Fruit fly (Drosophila melanogaster) whole organism, embryonic: Measurements from ENCODE around the gene Nrd1.

Experiments used
- Bdp1 ChIP-seq: fragments of 200-800 bp; sonication (Bioruptor generic); optimal IDR thresholded peaks from 3 replicates; lab custom pipeline; 2016; ENCODE audit warnings: missing biosample characterization, missing genetic modification characterization
- Blimp-1 ChIP-seq: fragments of 200-800 bp; sonication (Bioruptor generic); optimal IDR thresholded peaks from 3 replicates; lab custom pipeline; 2018; ENCODE audit warnings: missing biosample characterization, missing genetic modification characterization, mild to moderate bottlenecking, moderate library complexity, missing genetic modification reagents
- BtbVII ChIP-seq: fragments of 200-800 bp; sonication (Bioruptor generic); optimal IDR thresholded peaks from 3 replicates; lab custom pipeline; 2017; ENCODE audit warnings: missing biosample characterization, mild to moderate bottlenecking, missing genetic modification characterization
- CG10565 ChIP-seq: fragments of 200-800 bp; sonication (Bioruptor generic); optimal IDR thresholded peaks from 3 replicates; lab custom pipeline; 2016; ENCODE audit warnings: missing biosample characterization, mild to moderate bottlenecking, missing genetic modification characterization
- CG11093 ChIP-seq: fragments of 200-800 bp; sonication (Bioruptor generic); IDR thresholded peaks from 3 replicates; pipeline ENCODE4 v1.3.6; 2022; ENCODE audit warnings: missing biosample characterization, missing genetic modification characterization
- CG11247 ChIP-seq: fragments of 200-800 bp; sonication (Bioruptor generic); IDR thresholded peaks from 2 replicates; pipeline ENCODE4 v1.3.6; 2022; ENCODE audit warnings: missing biosample characterization, missing genetic modification characterization
- CG13894 ChIP-seq: fragments of 200-800 bp; sonication (Bioruptor generic); optimal IDR thresholded peaks from 3 replicates; lab custom pipeline; 2018; ENCODE audit warnings: missing biosample characterization, mild to moderate bottlenecking, missing genetic modification characterization, moderate library complexity
- CG15514 ChIP-seq: fragments of 200-800 bp; sonication (Bioruptor generic); optimal IDR thresholded peaks from 3 replicates; lab custom pipeline; 2017; ENCODE audit warnings: missing biosample characterization, missing genetic modification characterization, mild to moderate bottlenecking, moderate library complexity, missing genetic modification reagents
- CG17328 ChIP-seq: fragments of 200-800 bp; sonication (Bioruptor generic); IDR thresholded peaks from 2 replicates; pipeline ENCODE4 v1.3.6; 2022; ENCODE audit warnings: missing biosample characterization, missing genetic modification characterization
- CG18764 ChIP-seq: fragments of 200-800 bp; sonication (Bioruptor generic); optimal IDR thresholded peaks from 3 replicates; lab custom pipeline; 2016; ENCODE audit warnings: missing biosample characterization, missing genetic modification characterization
- CG2199 ChIP-seq: fragments of 200-800 bp; sonication (Bioruptor generic); IDR thresholded peaks from 3 replicates; pipeline ENCODE4 v1.3.6; 2022; ENCODE audit warnings: missing biosample characterization, missing genetic modification characterization
- CG31224 ChIP-seq: fragments of 200-800 bp; sonication (Bioruptor generic); IDR thresholded peaks from 2 replicates; pipeline ENCODE4 v1.3.6; 2022; ENCODE audit warnings: missing biosample characterization, missing genetic modification characterization
- CG3281 ChIP-seq: fragments of 200-800 bp; sonication (Bioruptor generic); optimal IDR thresholded peaks from 3 replicates; lab custom pipeline; 2017; ENCODE audit warnings: missing biosample characterization, mild to moderate bottlenecking, missing genetic modification characterization
- CG3726 ChIP-seq: fragments of 200-800 bp; sonication (Bioruptor generic); IDR thresholded peaks from 3 replicates; pipeline ENCODE4, ENCODE4 v1.3.6; 2022; ENCODE audit warnings: missing biosample characterization, missing genetic modification characterization
- CG3838 ChIP-seq: fragments of 200-800 bp; sonication (Bioruptor generic); optimal IDR thresholded peaks from 3 replicates; lab custom pipeline; 2016; ENCODE audit warnings: missing biosample characterization, missing genetic modification characterization
- CG43689 ChIP-seq: fragments of 200-800 bp; sonication (Bioruptor generic); IDR thresholded peaks from 2 replicates; pipeline ENCODE4 v1.3.6; 2022; ENCODE audit warnings: missing biosample characterization, missing genetic modification characterization
- CG6254 ChIP-seq: fragments of 200-800 bp; sonication (Bioruptor generic); optimal IDR thresholded peaks from 3 replicates; lab custom pipeline; 2017; ENCODE audit warnings: mild to moderate bottlenecking, missing biosample characterization, missing genetic modification reagents, missing genetic modification characterization
- CG6272 ChIP-seq: fragments of 200-800 bp; sonication (Bioruptor generic); IDR thresholded peaks from 2 replicates; pipeline ENCODE4 v1.3.6; 2022; ENCODE audit warnings: missing biosample characterization, missing genetic modification characterization
- CG7357 ChIP-seq: fragments of 200-800 bp; sonication (Bioruptor generic); IDR thresholded peaks from 3 replicates; pipeline ENCODE4 v1.3.6; 2022; ENCODE audit warnings: missing biosample characterization, missing genetic modification characterization
- CG9437 ChIP-seq: fragments of 200-800 bp; sonication (Bioruptor generic); optimal IDR thresholded peaks from 2 replicates; lab custom pipeline; 2018; ENCODE audit warnings: missing biosample characterization, mild to moderate bottlenecking, missing genetic modification characterization
- CG9932 ChIP-seq: fragments of 200-800 bp; sonication (Bioruptor generic); IDR thresholded peaks from 2 replicates; pipeline ENCODE4 v1.3.6; 2022; ENCODE audit warnings: missing biosample characterization, missing genetic modification characterization
- CrebB ChIP-seq: fragments of 200-800 bp; sonication (Bioruptor generic); optimal IDR thresholded peaks from 3 replicates; lab custom pipeline; 2018; ENCODE audit warnings: missing biosample characterization, mild to moderate bottlenecking, missing genetic modification characterization
- E2f2 ChIP-seq: fragments of 200-800 bp; sonication (Bioruptor generic); IDR thresholded peaks from 2 replicates; pipeline ENCODE4 v1.3.6; 2022; ENCODE audit warnings: missing biosample characterization, missing genetic modification characterization
- Ets97D ChIP-seq: fragments of 200-800 bp; sonication (Bioruptor generic); optimal IDR thresholded peaks from 3 replicates; lab custom pipeline; 2016; ENCODE audit warnings: missing biosample characterization, missing genetic modification characterization
- Fer3 ChIP-seq: fragments of 200-800 bp; sonication (Bioruptor generic); optimal IDR thresholded peaks from 2 replicates; lab custom pipeline; 2018; ENCODE audit warnings: missing biosample characterization, mild to moderate bottlenecking, missing genetic modification characterization, moderate library complexity
- GATAe ChIP-seq: fragments of 200-800 bp; sonication (Bioruptor generic); conservative IDR thresholded peaks from 2 replicates; pipeline ENCODE4 v1.3.6; 2022; ENCODE audit warnings: missing biosample characterization, missing genetic modification characterization
- Gsc ChIP-seq: fragments of 200-800 bp; sonication (Bioruptor generic); IDR thresholded peaks from 2 replicates; pipeline ENCODE4 v1.3.6; 2022; ENCODE audit warnings: missing biosample characterization, missing genetic modification characterization
- Hr39 ChIP-seq: fragments of >200 bp; optimal IDR thresholded peaks from 2 replicates; lab custom pipeline; 2017
- MTF-1 ChIP-seq: fragments of 200-800 bp; sonication (Bioruptor generic); optimal IDR thresholded peaks from 2 replicates; lab custom pipeline; 2018; ENCODE audit warnings: missing biosample characterization, mild to moderate bottlenecking, missing genetic modification characterization, borderline replicate concordance
- Meics ChIP-seq: fragments of 200-800 bp; sonication (Bioruptor generic); optimal IDR thresholded peaks from 2 replicates; lab custom pipeline; 2017; ENCODE audit warnings: missing biosample characterization, mild to moderate bottlenecking, missing genetic modification characterization
- Nf-YC ChIP-seq: fragments of 200-800 bp; optimal IDR thresholded peaks from 3 replicates; lab custom pipeline; 2019; ENCODE audit warnings: missing biosample characterization, mild to moderate bottlenecking, missing genetic modification characterization, moderate library complexity
- NfI ChIP-seq: fragments of 200-800 bp; sonication (Bioruptor generic); optimal IDR thresholded peaks from 3 replicates; lab custom pipeline; 2018; ENCODE audit warnings: missing biosample characterization, mild to moderate bottlenecking, missing genetic modification characterization, moderate library complexity
- Optix ChIP-seq: fragments of 200-800 bp; sonication (Bioruptor generic); IDR thresholded peaks from 3 replicates; pipeline ENCODE4 v1.3.6; 2022; ENCODE audit warnings: missing biosample characterization, missing genetic modification characterization
- Pdp1 ChIP-seq, 2 experiments: fragments of 200-800 bp; sonication (Bioruptor generic); optimal IDR thresholded peaks; 3 replicates each; lab custom pipeline; 2016; ENCODE audit warnings: missing biosample characterization in 2 of 2, missing genetic modification characterization in 2 of 2, mild to moderate bottlenecking in 1 of 2, moderate library complexity in 1 of 2
- Spps ChIP-seq: fragments of 200-800 bp; sonication (Bioruptor generic); optimal IDR thresholded peaks from 2 replicates; lab custom pipeline; 2018; ENCODE audit warnings: missing biosample characterization, mild to moderate bottlenecking, missing genetic modification characterization
- Trl ChIP-seq, 3 experiments: fragments of >200 bp in 2 of 3; fragments of 200-800 bp in 1 of 3; sonication (Bioruptor generic) in 1 of 3; optimal IDR thresholded peaks; 2 replicates in 1 of 3; 3 replicates in 2 of 3; lab custom pipeline; 2016 to 2017; ENCODE audit warnings: missing biosample characterization in 1 of 3, missing genetic modification characterization in 1 of 3
- Vsx1 ChIP-seq: fragments of 200-800 bp; sonication (Bioruptor generic); optimal IDR thresholded peaks from 2 replicates; lab custom pipeline; 2017; ENCODE audit warnings: missing biosample characterization, mild to moderate bottlenecking, missing genetic modification characterization, missing genetic modification reagents
- crol ChIP-seq: fragments of 200-800 bp; sonication (Bioruptor generic); IDR thresholded peaks from 2 replicates; pipeline ENCODE4 v1.3.6; 2022; ENCODE audit warnings: missing biosample characterization, missing genetic modification characterization
- crp ChIP-seq, 2 experiments: fragments of 200-800 bp; sonication (Bioruptor generic); optimal IDR thresholded peaks; 2 replicates in 1 of 2; 3 replicates in 1 of 2; lab custom pipeline; 2017; ENCODE audit warnings: missing biosample characterization in 2 of 2, missing genetic modification characterization in 2 of 2, mild to moderate bottlenecking in 1 of 2, moderate library complexity in 1 of 2
- emc ChIP-seq: fragments of 200-800 bp; sonication (Bioruptor generic); optimal IDR thresholded peaks from 2 replicates; lab custom pipeline; 2016; ENCODE audit warnings: missing biosample characterization, missing genetic modification characterization
- gcm ChIP-seq: fragments of 200-800 bp; sonication (Bioruptor generic); optimal IDR thresholded peaks from 2 replicates; lab custom pipeline; 2019; ENCODE audit warnings: missing biosample characterization, mild to moderate bottlenecking, missing genetic modification characterization, moderate library complexity
- hkb ChIP-seq, 2 experiments: fragments of 200-800 bp in 1 of 2; fragments of >200 bp in 1 of 2; sonication (Bioruptor generic) in 1 of 2; IDR thresholded peaks in 1 of 2; optimal IDR thresholded peaks in 1 of 2; 2 replicates each; pipeline versions ENCODE4 v1.3.6 to Lab custom; 2017 to 2022; ENCODE audit warnings: missing biosample characterization in 1 of 2, missing genetic modification characterization in 1 of 2
- kah ChIP-seq: fragments of 200-800 bp; sonication (Bioruptor generic); optimal IDR thresholded peaks from 2 replicates; lab custom pipeline; 2018; ENCODE audit warnings: missing biosample characterization, mild to moderate bottlenecking, missing genetic modification characterization
- lab ChIP-seq: fragments of 200-800 bp; sonication (Bioruptor generic); optimal IDR thresholded peaks from 3 replicates; lab custom pipeline; 2017; ENCODE audit warnings: missing biosample characterization, missing genetic modification characterization, mild to moderate bottlenecking, moderate library complexity, missing genetic modification reagents
- nmo ChIP-seq: fragments of 200-800 bp; sonication (Bioruptor generic); optimal IDR thresholded peaks from 2 replicates; lab custom pipeline; 2018; ENCODE audit warnings: missing biosample characterization, mild to moderate bottlenecking, missing genetic modification characterization, moderate library complexity
- repo ChIP-seq: fragments of 200-800 bp; sonication (Bioruptor generic); optimal IDR thresholded peaks from 2 replicates; lab custom pipeline; 2016; ENCODE audit warnings: missing biosample characterization, missing genetic modification characterization
- sens ChIP-seq: fragments of 200-800 bp; sonication (Bioruptor generic); peaks from one replicate; lab custom pipeline; 2016; ENCODE audit warnings: missing biosample characterization, missing genetic modification characterization
- sens-2 ChIP-seq: fragments of 200-800 bp; sonication (Bioruptor generic); IDR thresholded peaks from 2 replicates; pipeline ENCODE4 v1.3.6; 2022; ENCODE audit warnings: missing biosample characterization, missing genetic modification characterization
- sug ChIP-seq: fragments of 200-800 bp; optimal IDR thresholded peaks from 2 replicates; lab custom pipeline; 2019; ENCODE audit warnings: missing biosample characterization, mild to moderate bottlenecking, missing genetic modification characterization, moderate library complexity
- trh ChIP-seq: fragments of 200-800 bp; sonication (Bioruptor generic); optimal IDR thresholded peaks from 2 replicates; lab custom pipeline; 2016; ENCODE audit warnings: missing biosample characterization, missing genetic modification characterization
- zen ChIP-seq: fragments of 200-800 bp; sonication (Bioruptor generic); optimal IDR thresholded peaks from 3 replicates; lab custom pipeline; 2018; ENCODE audit warnings: missing biosample characterization, mild to moderate bottlenecking, missing genetic modification characterization, moderate library complexity

Nrd1 gene

DNA sequence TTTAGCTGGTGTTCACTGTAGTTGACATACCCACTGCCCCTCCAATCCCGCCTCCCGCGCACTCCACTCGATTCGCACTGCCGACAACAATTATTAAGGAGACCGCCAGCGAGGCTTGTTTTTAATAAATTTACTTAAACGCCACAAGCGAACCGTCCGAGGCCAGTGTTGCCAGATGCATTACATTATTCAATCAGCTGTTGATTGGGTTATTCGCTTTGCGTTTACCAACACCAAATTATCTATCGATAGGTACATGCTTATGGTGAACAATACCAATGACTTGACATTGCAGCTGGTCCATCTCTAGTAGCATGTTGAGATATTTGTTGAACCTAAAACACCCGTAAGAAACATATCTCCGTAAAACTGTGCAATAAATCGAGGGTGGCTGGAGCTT is 18.3 kb upstream of the Nrd1 start, which contains the start of the genes CG10353 and SelG (continued):
- no peak for TF ChIP-seq CG9437
- TF ChIP-seq CG43689: no peak
- TF ChIP-seq kah (GFP tag; lab: Kevin White, UChicago): no peak
- TF ChIP-seq CG7357 (GFP tag; lab: Robert Waterston, UW): no peak
- peak; percentile 31 for TF ChIP-seq sug (tag; lab: Kevin White, UChicago)
- peak; percentile 77 for TF ChIP-seq CG15514 (GFP tag; lab: Kevin White, UChicago)
- no peak for TF ChIP-seq Spps (tag; lab: Kevin White, UChicago)
- TF ChIP-seq CG11247 (GFP tag; lab: Robert Waterston, UW): no peak
- peak; percentile 26 for TF ChIP-seq NfI
- no peak for TF ChIP-seq CG3838 (GFP tag; lab: Kevin White, UChicago)
- TF ChIP-seq CrebB (tag; lab: Kevin White, UChicago): peak; percentile 21
- TF ChIP-seq CG9932: peak; percentile 67
- TF ChIP-seq emc (GFP tag; lab: Kevin White, UChicago): no peak
- no peak for TF ChIP-seq CG31224 (GFP tag; lab: Robert Waterston, UW)
- TF ChIP-seq CG13894 (tag; lab: Kevin White, UChicago): peak; percentile 34
- TF ChIP-seq Gsc: no peak
- no peak for TF ChIP-seq CG10565
- TF ChIP-seq lab (GFP tag; lab: Kevin White, UChicago): peak; percentile 51
- TF ChIP-seq Hr39 (lab: Kevin White, UChicago): no peak
- no peak for TF ChIP-seq gcm (GFP tag; lab: Kevin White, UChicago)
- peak; percentile 30 to 77 for TF ChIP-seq Pdp1 (GFP tag; optimal IDR thresholded peaks at IDR 0.05; lab: Kevin White, UChicago)
- TF ChIP-seq CG18764 (GFP tag; lab: Kevin White, UChicago): peak; percentile 27
- TF ChIP-seq hkb (optimal IDR thresholded peaks at IDR 0.05; lab: Kevin White, UChicago): no peak
- no peak for TF ChIP-seq hkb (GFP tag; IDR thresholded peaks at IDR 0.05; lab: Robert Waterston, UW)
- no peak for TF ChIP-seq CG3726 (GFP tag; lab: Robert Waterston, UW)
- no peak for TF ChIP-seq CG6272 (GFP tag; lab: Robert Waterston, UW)
- TF ChIP-seq BtbVII (GFP tag; lab: Kevin White, UChicago): no peak
- no peak for TF ChIP-seq Optix (GFP tag; lab: Robert Waterston, UW)
- TF ChIP-seq repo (GFP tag; lab: Kevin White, UChicago): peak; percentile 38
- no peak for TF ChIP-seq trh (GFP tag; lab: Kevin White, UChicago)
- no peak for TF ChIP-seq Trl (optimal IDR thresholded peaks at IDR 0.05; lab: Kevin White, UChicago)
- peak; percentile 45 for TF ChIP-seq Trl (GFP tag; optimal IDR thresholded peaks at IDR 0.05; lab: Kevin White, UChicago)
- no peak for TF ChIP-seq Blimp-1 (GFP tag; lab: Kevin White, UChicago)
- peak; percentile 22 for TF ChIP-seq Nf-YC (tag; lab: Kevin White, UChicago)
- no peak for TF ChIP-seq GATAe (GFP tag; lab: Robert Waterston, UW)
- TF ChIP-seq sens (GFP tag; lab: Kevin White, UChicago): peak; percentile 85
- no peak for TF ChIP-seq CG11093
- TF ChIP-seq CG17328 (GFP tag; lab: Robert Waterston, UW): no peak
- TF ChIP-seq E2f2 (GFP tag; lab: Robert Waterston, UW): peak; percentile 46; the same call in 1 of the 2 replicates
- TF ChIP-seq Bdp1 (GFP tag; lab: Kevin White, UChicago): peak; percentile 51
- peak; percentile 28; the same call in 1 of the 3 replicates for TF ChIP-seq CG2199 (GFP tag; lab: Robert Waterston, UW)
- peak; percentile 65 for TF ChIP-seq Ets97D (GFP tag; lab: Kevin White, UChicago)
- TF ChIP-seq CG3281 (GFP tag; lab: Kevin White, UChicago): peak; percentile 24
- TF ChIP-seq crp (GFP tag; optimal IDR thresholded peaks at IDR 0.05; lab: Kevin White, UChicago): peak; percentile 77 to 96
- TF ChIP-seq crol (GFP tag; lab: Robert Waterston, UW): no peak
- peak; percentile 56 for TF ChIP-seq MTF-1
- TF ChIP-seq nmo (GFP tag; lab: Kevin White, UChicago): peak; percentile 39
- no peak for TF ChIP-seq Fer3
- no peak for TF ChIP-seq sens-2 (GFP tag; lab: Robert Waterston, UW)
- no peak for TF ChIP-seq CG6254 (GFP tag; lab: Kevin White, UChicago)
- peak; percentile 8 for TF ChIP-seq Meics (GFP tag; lab: Kevin White, UChicago)
- TF ChIP-seq zen (tag; lab: Kevin White, UChicago): peak; percentile 25
- TF ChIP-seq Vsx1 (GFP tag; lab: Kevin White, UChicago): no peak
